Fruit fly (Drosophila melanogaster): ENCODE measurements around the gene Acp76A.

- TF ChIP-seq rn (GFP tag; IDR thresholded peaks at IDR 0.05), result no peak
- no peak for TF ChIP-seq CG8301 (tag; optimal IDR thresholded peaks at IDR 0.05)
- TF ChIP-seq EcR (GFP tag; optimal IDR thresholded peaks at IDR 0.05), result no peak
- TF ChIP-seq CG32121 (GFP tag; IDR thresholded peaks at IDR 0.05), result no peak
- TF ChIP-seq CG4496 (GFP tag; IDR thresholded peaks at IDR 0.05), result no peak
- no peak; the same call in 1 of the 2 replicates for TF ChIP-seq CG12605 (GFP tag; IDR thresholded peaks at IDR 0.05)
These were observed 37.7 kb downstream of the Acp76A start for dm6 chr3L:19014090-19014489.

Data from whole organism, pupa.